Fruit fly (Drosophila melanogaster): ENCODE measurements around the gene CG4270.

DNA sequence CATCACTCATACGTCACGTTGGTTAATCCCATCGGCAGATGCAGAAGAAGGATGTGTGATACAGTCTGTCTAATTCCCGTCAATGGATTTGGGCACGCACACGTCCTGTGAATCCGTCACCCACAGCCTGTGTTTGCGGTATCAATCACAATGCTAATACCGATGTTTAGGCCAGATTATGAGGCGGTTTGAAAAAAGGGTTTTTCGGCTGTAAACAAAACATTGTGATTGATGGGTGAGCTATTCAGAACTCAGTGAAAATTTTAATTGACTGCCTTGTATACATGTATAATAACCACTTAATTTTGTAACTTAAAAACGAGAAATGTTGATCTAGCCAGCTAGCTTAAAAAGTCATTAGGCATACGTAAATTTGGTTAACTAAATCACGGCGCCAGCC, at the start of gene CG4270:
- TF ChIP-seq Sin3A (optimal IDR thresholded peaks at IDR 0.05), result no peak
- no peak for TF ChIP-seq psq (optimal IDR thresholded peaks at IDR 0.05)
- TF ChIP-seq ttk (optimal IDR thresholded peaks at IDR 0.05), result no peak
- TF ChIP-seq insv (optimal IDR thresholded peaks at IDR 0.05), result no peak
- no peak for TF ChIP-seq Myc (optimal IDR thresholded peaks at IDR 0.05)
- TF ChIP-seq h (optimal IDR thresholded peaks at IDR 0.05), result no peak
